Worm (Caenorhabditis elegans): ENCODE results near the gene C08B6.2.

DNA sequence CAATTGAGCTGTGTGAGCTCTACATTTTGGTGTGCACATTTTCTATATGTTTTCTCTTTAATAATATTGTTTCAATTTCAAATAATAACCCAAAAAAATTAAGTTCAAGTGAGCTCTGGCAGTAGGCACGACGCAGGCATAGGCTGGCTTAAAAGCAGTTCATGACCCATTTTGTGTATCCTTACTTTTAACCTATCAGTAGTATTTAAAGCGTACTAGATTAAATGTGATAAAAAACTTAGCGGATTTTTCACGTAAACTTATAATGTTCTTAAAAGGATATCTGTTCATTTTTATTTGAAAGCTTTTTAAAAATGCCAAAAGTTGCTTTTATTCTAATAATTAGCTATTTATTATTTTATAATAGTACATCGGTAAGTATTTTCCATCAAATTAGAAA is 17.8 kb downstream of the C08B6.2 start, which contains the start of gene C08B6.6:
- TF ChIP-seq W03F9.2 (tag; optimal IDR thresholded peaks at IDR 0.05) = no peak
- TF ChIP-seq him-1 (tag; optimal IDR thresholded peaks at IDR 0.05) = no peak
- TF ChIP-seq dao-5 (tag; optimal IDR thresholded peaks at IDR 0.05) = no peak

Data from whole organism, L4/young adult.